Fruit fly (Drosophila melanogaster) whole organism, embryonic: Measurements from ENCODE around the gene TFAM.

ENCODE experiments used
- Bteb2 ChIP-seq: fragments of 200-800 bp; sonication (Bioruptor generic); optimal IDR thresholded peaks from 2 replicates; lab custom pipeline; 2016; ENCODE audit warnings: missing biosample characterization, missing genetic modification characterization
- CG10267 ChIP-seq: fragments of 200-800 bp; sonication (Bioruptor generic); optimal IDR thresholded peaks from 2 replicates; lab custom pipeline; 2018; ENCODE audit warnings: missing biosample characterization, mild to moderate bottlenecking, missing genetic modification characterization, moderate library complexity
- CG10543 ChIP-seq: fragments of 200-800 bp; sonication (Bioruptor generic); optimal IDR thresholded peaks from 3 replicates; lab custom pipeline; 2017; ENCODE audit warnings: missing biosample characterization, mild to moderate bottlenecking, missing genetic modification characterization, moderate library complexity
- CG12155 ChIP-seq: fragments of 200-800 bp; sonication (Bioruptor generic); optimal IDR thresholded peaks from 3 replicates; lab custom pipeline; 2016; ENCODE audit warnings: missing biosample characterization, missing genetic modification characterization
- CG14014 ChIP-seq: fragments of 200-800 bp; sonication (Bioruptor generic); IDR thresholded peaks from 2 replicates; pipeline ENCODE4 v1.3.6; 2022; ENCODE audit warnings: missing biosample characterization, missing genetic modification characterization
- CG15479 ChIP-seq: fragments of 200-800 bp; sonication (Bioruptor generic); optimal IDR thresholded peaks from 3 replicates; lab custom pipeline; 2019; ENCODE audit warnings: missing biosample characterization, mild to moderate bottlenecking, missing genetic modification characterization, moderate library complexity
- CG15601 ChIP-seq: fragments of 200-800 bp; sonication (Bioruptor generic); optimal IDR thresholded peaks from 3 replicates; lab custom pipeline; 2019; ENCODE audit warnings: missing biosample characterization, mild to moderate bottlenecking, missing genetic modification characterization, moderate library complexity
- CG1603 ChIP-seq: fragments of 200-800 bp; sonication (Bioruptor generic); optimal IDR thresholded peaks from 2 replicates; lab custom pipeline; 2019; ENCODE audit warnings: missing biosample characterization, mild to moderate bottlenecking, missing genetic modification characterization, moderate library complexity
- CG17568 ChIP-seq: fragments of 200-800 bp; sonication (Bioruptor generic); optimal IDR thresholded peaks from 2 replicates; lab custom pipeline; 2018; ENCODE audit warnings: missing biosample characterization, mild to moderate bottlenecking, missing genetic modification characterization, moderate library complexity
- CG2202 ChIP-seq: fragments of 200-800 bp; sonication (Bioruptor generic); optimal IDR thresholded peaks from 2 replicates; lab custom pipeline; 2018; ENCODE audit warnings: missing biosample characterization, mild to moderate bottlenecking, missing genetic modification characterization
- CG4730 ChIP-seq: fragments of 200-800 bp; sonication (Bioruptor generic); IDR thresholded peaks from 2 replicates; pipeline ENCODE4 v1.3.6; 2022; ENCODE audit warnings: missing biosample characterization, missing genetic modification characterization
- CG6254 ChIP-seq: fragments of 200-800 bp; sonication (Bioruptor generic); optimal IDR thresholded peaks from 3 replicates; lab custom pipeline; 2017; ENCODE audit warnings: mild to moderate bottlenecking, missing biosample characterization, missing genetic modification reagents, missing genetic modification characterization
- CG6272 ChIP-seq: fragments of 200-800 bp; sonication (Bioruptor generic); IDR thresholded peaks from 2 replicates; pipeline ENCODE4 v1.3.6; 2022; ENCODE audit warnings: missing biosample characterization, missing genetic modification characterization
- CG6791 ChIP-seq: fragments of 200-800 bp; sonication (Bioruptor generic); IDR thresholded peaks from 3 replicates; pipeline ENCODE4 v1.3.6; 2022; ENCODE audit warnings: missing biosample characterization, missing genetic modification characterization; ENCODE audit not compliant: partially characterized antibody
- CG8281 ChIP-seq: fragments of 200-800 bp; sonication (Bioruptor generic); optimal IDR thresholded peaks from 2 replicates; lab custom pipeline; 2018; ENCODE audit warnings: missing biosample characterization, mild to moderate bottlenecking, missing genetic modification characterization, moderate library complexity
- CrebB ChIP-seq: fragments of 200-800 bp; sonication (Bioruptor generic); optimal IDR thresholded peaks from 3 replicates; lab custom pipeline; 2018; ENCODE audit warnings: missing biosample characterization, mild to moderate bottlenecking, missing genetic modification characterization
- Dll ChIP-seq: fragments of 200-800 bp; sonication (Bioruptor generic); IDR thresholded peaks from 4 replicates; pipeline ENCODE4 v1.3.6; 2022; ENCODE audit warnings: missing biosample characterization, missing genetic modification characterization; ENCODE audit not compliant: partially characterized antibody
- Dp ChIP-seq: fragments of 200-800 bp; sonication (Bioruptor generic); optimal IDR thresholded peaks from 2 replicates; lab custom pipeline; 2018; ENCODE audit warnings: missing biosample characterization, mild to moderate bottlenecking, missing genetic modification characterization, moderate library complexity
- Drgx ChIP-seq: fragments of 200-800 bp; sonication (Bioruptor generic); IDR thresholded peaks from 2 replicates; pipeline ENCODE4 v1.3.6; 2022; ENCODE audit warnings: missing biosample characterization, missing genetic modification characterization
- Fer3 ChIP-seq: fragments of 200-800 bp; sonication (Bioruptor generic); optimal IDR thresholded peaks from 2 replicates; lab custom pipeline; 2018; ENCODE audit warnings: missing biosample characterization, mild to moderate bottlenecking, missing genetic modification characterization, moderate library complexity
- Mad ChIP-seq: fragments of 200-800 bp; sonication (Bioruptor generic); optimal IDR thresholded peaks from 2 replicates; lab custom pipeline; 2016; ENCODE audit warnings: missing biosample characterization, missing genetic modification characterization
- Max ChIP-seq: fragments of 200-800 bp; sonication (Bioruptor generic); optimal IDR thresholded peaks from 2 replicates; lab custom pipeline; 2016; ENCODE audit warnings: missing biosample characterization, mild to moderate bottlenecking, missing genetic modification characterization
- Med ChIP-seq: fragments of 200-800 bp; sonication (Bioruptor generic); peaks from one replicate; lab custom pipeline; 2016; ENCODE audit warnings: missing biosample characterization, missing genetic modification characterization, mild to moderate bottlenecking, inconsistent platforms, moderate library complexity
- NC2α ChIP-seq: fragments of 200-800 bp; sonication (Bioruptor generic); optimal IDR thresholded peaks from 2 replicates; lab custom pipeline; 2016; ENCODE audit warnings: missing biosample characterization, missing genetic modification characterization
- NK7.1 ChIP-seq: fragments of 200-800 bp; sonication (Bioruptor generic); optimal IDR thresholded peaks from 3 replicates; lab custom pipeline; 2016; ENCODE audit warnings: missing biosample characterization, missing genetic modification characterization
- Nf-YA ChIP-seq: fragments of 200-800 bp; sonication (Bioruptor generic); IDR thresholded peaks from 2 replicates; pipeline ENCODE4 v1.3.6; 2022; ENCODE audit warnings: missing biosample characterization, missing genetic modification characterization
- Nf-YC ChIP-seq: fragments of 200-800 bp; optimal IDR thresholded peaks from 3 replicates; lab custom pipeline; 2019; ENCODE audit warnings: missing biosample characterization, mild to moderate bottlenecking, missing genetic modification characterization, moderate library complexity
- Ravus ChIP-seq: fragments of 200-800 bp; sonication (Bioruptor generic); IDR thresholded peaks from 2 replicates; pipeline ENCODE4 v1.3.6; 2022; ENCODE audit warnings: missing biosample characterization, missing genetic modification characterization
- Sox100B ChIP-seq: fragments of 200-800 bp; sonication (Bioruptor generic); optimal IDR thresholded peaks from 3 replicates; lab custom pipeline; 2018; ENCODE audit warnings: missing biosample characterization, mild to moderate bottlenecking, missing genetic modification characterization
- Vsx1 ChIP-seq: fragments of 200-800 bp; sonication (Bioruptor generic); optimal IDR thresholded peaks from 2 replicates; lab custom pipeline; 2017; ENCODE audit warnings: missing biosample characterization, mild to moderate bottlenecking, missing genetic modification characterization, missing genetic modification reagents
- cg ChIP-seq: fragments of 200-800 bp; sonication (Bioruptor generic); optimal IDR thresholded peaks from 3 replicates; lab custom pipeline; 2019; ENCODE audit warnings: missing biosample characterization, mild to moderate bottlenecking, missing genetic modification characterization, moderate library complexity
- esg ChIP-seq: fragments of 200-800 bp; sonication (Bioruptor generic); conservative IDR thresholded peaks from 2 replicates; pipeline ENCODE4 v1.3.6; 2022; ENCODE audit warnings: missing biosample characterization, missing genetic modification characterization
- eve ChIP-seq, 2 experiments: fragments of >200 bp; optimal IDR thresholded peaks; 2 replicates each; lab custom pipeline; 2017; ENCODE audit warnings: missing biosample characterization in 2 of 2, missing genetic modification characterization in 2 of 2
- fd102C ChIP-seq: fragments of 200-800 bp; sonication (Bioruptor generic); optimal IDR thresholded peaks from 2 replicates; lab custom pipeline; 2018; ENCODE audit warnings: missing biosample characterization, mild to moderate bottlenecking, missing genetic modification characterization, moderate library complexity
- gfzf ChIP-seq: fragments of 200-800 bp; sonication (Bioruptor generic); optimal IDR thresholded peaks from 2 replicates; lab custom pipeline; 2016; ENCODE audit warnings: missing biosample characterization, mild to moderate bottlenecking, missing genetic modification characterization, moderate library complexity
- gsb-n ChIP-seq: fragments of 200-800 bp; sonication (Bioruptor generic); optimal IDR thresholded peaks from 3 replicates; lab custom pipeline; 2018; ENCODE audit warnings: missing biosample characterization, mild to moderate bottlenecking, missing genetic modification characterization
- knrl ChIP-seq: fragments of 200-800 bp; sonication (Bioruptor generic); IDR thresholded peaks from 3 replicates; pipeline ENCODE4 v1.3.6; 2022; ENCODE audit warnings: missing biosample characterization, missing genetic modification characterization; ENCODE audit not compliant: partially characterized antibody
- mam ChIP-seq: fragments of 200-800 bp; sonication (Bioruptor generic); optimal IDR thresholded peaks from 3 replicates; lab custom pipeline; 2016; ENCODE audit warnings: missing biosample characterization, missing genetic modification characterization
- nom ChIP-seq: fragments of 200-800 bp; sonication (Bioruptor generic); optimal IDR thresholded peaks from 2 replicates; lab custom pipeline; 2017; ENCODE audit warnings: missing biosample characterization, missing genetic modification characterization, mild to moderate bottlenecking, moderate library complexity, missing genetic modification reagents
- scrt ChIP-seq: fragments of 200-800 bp; sonication (Bioruptor generic); optimal IDR thresholded peaks from 2 replicates; lab custom pipeline; 2018; ENCODE audit warnings: missing biosample characterization, mild to moderate bottlenecking, missing genetic modification characterization, moderate library complexity
- sens ChIP-seq: fragments of 200-800 bp; sonication (Bioruptor generic); peaks from one replicate; lab custom pipeline; 2016; ENCODE audit warnings: missing biosample characterization, missing genetic modification characterization
- stwl ChIP-seq: fragments of 200-800 bp; sonication (Bioruptor generic); optimal IDR thresholded peaks from 3 replicates; lab custom pipeline; 2018; ENCODE audit warnings: missing biosample characterization, mild to moderate bottlenecking, missing genetic modification characterization, moderate library complexity
- sug ChIP-seq: fragments of 200-800 bp; optimal IDR thresholded peaks from 2 replicates; lab custom pipeline; 2019; ENCODE audit warnings: missing biosample characterization, mild to moderate bottlenecking, missing genetic modification characterization, moderate library complexity
- tio ChIP-seq: fragments of 200-800 bp; sonication (Bioruptor generic); optimal IDR thresholded peaks from 2 replicates; lab custom pipeline; 2017; ENCODE audit warnings: missing biosample characterization, missing genetic modification characterization, inconsistent platforms
- unpg ChIP-seq: fragments of 200-800 bp; sonication (Bioruptor generic); optimal IDR thresholded peaks from 3 replicates; lab custom pipeline; 2018; ENCODE audit warnings: missing biosample characterization, mild to moderate bottlenecking, missing genetic modification characterization, moderate library complexity

The TFAM gene

dm6 chr3R:20548255-20548654 lies 28.6 kb downstream of the TFAM start (continued):
- TF ChIP-seq tio (GFP tag; lab: Kevin White, UChicago) (no peak), Dp (GFP tag; lab: Kevin White, UChicago) (no peak), Max (GFP tag; lab: Kevin White, UChicago) (peak; percentile 8), eve (GFP tag; optimal IDR thresholded peaks at IDR 0.05; lab: Kevin White, UChicago) (peak in 1 of 2 experiments; percentile 2), stwl (tag; lab: Kevin White, UChicago) (peak; percentile 19), CG15601 (tag; lab: Kevin White, UChicago) (peak; percentile 6)

DNA sequence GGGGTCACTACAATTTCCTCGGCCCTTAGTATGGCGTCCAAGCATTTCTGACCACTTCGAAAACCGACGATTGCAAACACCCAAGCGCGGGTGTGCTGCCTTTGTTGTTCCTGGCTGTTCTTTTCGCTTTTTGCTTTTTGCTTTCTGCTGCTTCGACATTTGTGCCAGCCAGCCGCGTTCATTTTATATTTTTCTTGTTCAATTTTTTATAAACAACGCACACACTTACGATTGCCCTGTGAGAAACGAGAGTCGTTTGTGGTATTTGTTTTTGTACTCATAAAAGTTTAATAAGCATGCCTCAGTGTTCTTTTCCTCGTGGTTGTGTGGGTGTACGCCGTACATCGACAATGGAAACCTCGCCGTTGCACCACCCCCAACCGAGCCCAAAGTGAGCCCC lies 29.1 kb downstream of the TFAM start:
- TF ChIP-seq Drgx (GFP tag; lab: Robert Waterston, UW) (peak; percentile 49), nom (peak; percentile 13), cg (GFP tag; lab: Kevin White, UChicago) (peak; percentile 40), Nf-YA (GFP tag; lab: Robert Waterston, UW) (no peak), fd102C (GFP tag; lab: Kevin White, UChicago) (no peak)

dm6 chr3R:20546662-20547620 lies 29.9 kb downstream of the TFAM start:
- TF ChIP-seq CG1603 (tag; lab: Kevin White, UChicago) (no peak), Nf-YC (tag; lab: Kevin White, UChicago) (no peak), Fer3 (tag; lab: Kevin White, UChicago) (no peak), Mad (no peak), gfzf (GFP tag; lab: Kevin White, UChicago) (no peak), CG10543 (GFP tag; lab: Kevin White, UChicago) (peak; percentile 28), scrt (GFP tag; lab: Kevin White, UChicago) (no peak), CG14014 (GFP tag; lab: Robert Waterston, UW) (no peak), Med (GFP tag; lab: Kevin White, UChicago) (peak; percentile 56), CG8281 (tag; lab: Kevin White, UChicago) (no peak), Bteb2 (no peak), unpg (GFP tag; lab: Kevin White, UChicago) (no peak), NK7.1 (no peak), sens (GFP tag; lab: Kevin White, UChicago) (peak; percentile 44), gsb-n (tag; lab: Kevin White, UChicago) (no peak), sug (tag; lab: Kevin White, UChicago) (peak; percentile 11), CG2202 (tag; lab: Kevin White, UChicago) (no peak), CG6791 (GFP tag; lab: Robert Waterston, UW) (no peak), CG6254 (GFP tag; lab: Kevin White, UChicago) (no peak), Sox100B (GFP tag; lab: Kevin White, UChicago) (no peak), esg (GFP tag; lab: Robert Waterston, UW) (no peak), Dll (no peak), CG15479 (peak; percentile 76), knrl (no peak), CG17568 (GFP tag; lab: Kevin White, UChicago) (no peak), CG12155 (GFP tag; lab: Kevin White, UChicago) (no peak), mam (GFP tag; lab: Kevin White, UChicago) (no peak), CrebB (tag; lab: Kevin White, UChicago) (no peak), Ravus (no peak), CG10267 (no peak), CG6272 (GFP tag; lab: Robert Waterston, UW) (no peak), Vsx1 (GFP tag; lab: Kevin White, UChicago) (no peak), CG4730 (GFP tag; lab: Robert Waterston, UW) (no peak), NC2α (GFP tag; lab: Kevin White, UChicago) (no peak)
